Worm (Caenorhabditis elegans) whole organism, L2 larva: ENCODE measurements around the gene T16G1.3.

ENCODE experiments used
- ama-1 ChIP-seq: fragments of 150-350 bp; optimal IDR thresholded peaks from 2 replicates; lab custom pipeline; 2018; ENCODE audit warnings: inconsistent platforms
- unc-62 ChIP-seq: fragments of 150-350 bp; optimal IDR thresholded peaks from 2 replicates; lab custom pipeline; 2014; ENCODE audit warnings: missing biosample characterization, missing genetic modification reagents, missing genetic modification characterization
- ztf-1 ChIP-seq: fragments of 200-800 bp; sonication (Bioruptor generic); conservative IDR thresholded peaks from 2 replicates; pipeline ENCODE4 v1.3.6; 2022; ENCODE audit warnings: missing genetic modification characterization, missing compliant biosample characterization
- ztf-11 ChIP-seq: sonication (generic microtip); optimal IDR thresholded peaks from 2 replicates; lab custom pipeline; 2017; ENCODE audit warnings: missing biosample characterization, missing genetic modification characterization

DNA sequence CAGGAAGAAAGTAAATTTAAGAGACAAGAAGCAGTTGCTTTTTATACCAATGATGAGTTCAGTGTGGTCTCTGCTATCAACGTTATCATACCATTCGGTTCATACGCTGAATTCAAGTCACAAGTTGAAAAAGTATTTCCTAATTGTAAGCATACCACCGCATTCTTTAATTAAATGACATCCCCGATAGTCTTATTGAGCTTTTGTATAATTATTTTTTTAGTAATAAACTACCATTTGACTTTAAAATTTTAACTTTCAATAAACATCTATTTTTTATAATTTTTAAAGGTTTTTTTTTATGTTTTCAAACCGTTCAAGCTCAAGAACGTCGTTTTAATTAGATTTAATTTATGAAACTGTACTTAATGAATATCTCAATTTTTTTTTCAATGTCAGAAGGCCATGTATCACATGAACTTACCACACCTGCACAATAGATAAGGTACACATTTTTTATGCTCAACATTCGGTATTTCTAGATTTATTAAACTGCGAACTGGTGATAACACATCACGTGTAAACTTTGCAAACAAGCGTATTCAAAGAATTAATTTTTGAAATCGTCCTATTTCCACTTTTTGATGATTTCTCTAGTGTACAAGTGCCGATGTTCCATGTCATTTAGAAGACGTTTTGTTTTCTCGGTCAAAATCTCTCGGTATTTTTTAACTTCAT is 2.2 kb downstream of the T16G1.3 start, which contains the start of gene T16G1.4:
- TF ChIP-seq ztf-11 (tag; lab: Kevin White, UChicago) (no peak), ztf-1 (GFP tag; lab: Robert Waterston, UW) (no peak), unc-62 (no peak), ama-1 (lab: Kevin White, UChicago) (no peak)
